Fruit fly (Drosophila melanogaster) whole organism, prepupa: ENCODE measurements around the gene Ets97D.

ENCODE experiments used
- CG11294 ChIP-seq: fragments of 200-800 bp; sonication (Bioruptor generic); IDR thresholded peaks from 2 replicates; pipeline ENCODE4 v1.3.6; 2022; ENCODE audit warnings: missing biosample characterization, missing genetic modification characterization
- CG11762 ChIP-seq: fragments of 200-800 bp; sonication (Bioruptor generic); optimal IDR thresholded peaks from 3 replicates; lab custom pipeline; 2016; ENCODE audit warnings: missing biosample characterization, missing genetic modification characterization; ENCODE audit not compliant: insufficient read depth
- CG15336 ChIP-seq: fragments of 200-800 bp; sonication (Bioruptor generic); IDR thresholded peaks from 2 replicates; pipeline ENCODE4 v1.3.6; 2022; ENCODE audit warnings: missing biosample characterization, missing genetic modification characterization
- CG32006 ChIP-seq: fragments of 200-800 bp; sonication (Bioruptor generic); optimal IDR thresholded peaks from 3 replicates; lab custom pipeline; 2017; ENCODE audit warnings: missing biosample characterization, mild to moderate bottlenecking, missing genetic modification characterization
- Eip75B ChIP-seq: fragments of 200-800 bp; sonication (Bioruptor generic); optimal IDR thresholded peaks from 3 replicates; lab custom pipeline; 2016; ENCODE audit warnings: missing biosample characterization, missing genetic modification characterization
- Hr39 ChIP-seq: fragments of 200-800 bp; sonication (Bioruptor generic); optimal IDR thresholded peaks from 2 replicates; lab custom pipeline; 2016; ENCODE audit warnings: missing biosample characterization, missing genetic modification characterization
- net ChIP-seq: fragments of 200-800 bp; sonication (Bioruptor generic); optimal IDR thresholded peaks from 3 replicates; lab custom pipeline; 2016; ENCODE audit warnings: missing biosample characterization, missing genetic modification characterization
- pdm3 ChIP-seq: fragments of 200-800 bp; sonication (Bioruptor generic); optimal IDR thresholded peaks from 3 replicates; lab custom pipeline; 2016; ENCODE audit warnings: missing biosample characterization, missing genetic modification characterization
- salr ChIP-seq, 2 experiments: fragments of 200-800 bp; sonication (Bioruptor generic); optimal IDR thresholded peaks; 3 replicates each; lab custom pipeline; 2016 to 2018; ENCODE audit warnings: missing biosample characterization in 2 of 2, missing genetic modification characterization in 2 of 2, mild to moderate bottlenecking in 1 of 2

dm6 chr3R:26886283-26886689 lies 26.4 kb downstream of the Ets97D start:
- peak; percentile 23 for TF ChIP-seq Hr39 (GFP tag; lab: Kevin White, UChicago)
- TF ChIP-seq CG11294 (GFP tag; lab: Robert Waterston, UW), result peak; percentile 40; the same call in 1 of the 2 replicates
- TF ChIP-seq CG15336, result peak; percentile 87
- peak; percentile 38 for TF ChIP-seq Eip75B (GFP tag; lab: Kevin White, UChicago)
- TF ChIP-seq CG11762 (GFP tag; lab: Kevin White, UChicago), result peak; percentile 50
- TF ChIP-seq net (GFP tag; lab: Kevin White, UChicago), result peak; percentile 67
- TF ChIP-seq pdm3 (GFP tag; lab: Kevin White, UChicago), result peak; percentile 56
- TF ChIP-seq CG32006 (GFP tag; lab: Kevin White, UChicago), result peak; percentile 83
- peak; percentile 42 to 84 for TF ChIP-seq salr (GFP tag; optimal IDR thresholded peaks at IDR 0.05; lab: Kevin White, UChicago)
